Fruit fly (Drosophila melanogaster) whole organism, prepupa: Measurements from ENCODE around the gene RluA-1.

Experiments
- Blimp-1 ChIP-seq: fragments of 200-800 bp; sonication (Bioruptor generic); optimal IDR thresholded peaks from 3 replicates; lab custom pipeline; 2017; ENCODE audit warnings: missing biosample characterization, missing genetic modification characterization, mild to moderate bottlenecking, moderate library complexity, missing genetic modification reagents
- CG10631 ChIP-seq: fragments of 200-800 bp; sonication (Bioruptor generic); optimal IDR thresholded peaks from 2 replicates; lab custom pipeline; 2016; ENCODE audit warnings: missing biosample characterization, missing genetic modification characterization
- CG11902 ChIP-seq: fragments of 200-800 bp; sonication (Bioruptor generic); optimal IDR thresholded peaks from 3 replicates; lab custom pipeline; 2016; ENCODE audit warnings: missing biosample characterization, missing genetic modification characterization
- CG15336 ChIP-seq: fragments of 200-800 bp; sonication (Bioruptor generic); IDR thresholded peaks from 2 replicates; pipeline ENCODE4 v1.3.6; 2022; ENCODE audit warnings: missing biosample characterization, missing genetic modification characterization
- CG1621 ChIP-seq: fragments of 200-800 bp; sonication (Bioruptor generic); optimal IDR thresholded peaks from 3 replicates; lab custom pipeline; 2018; ENCODE audit warnings: missing biosample characterization, mild to moderate bottlenecking, missing genetic modification characterization
- CG16779 ChIP-seq: fragments of 200-800 bp; sonication (Bioruptor generic); optimal IDR thresholded peaks from 3 replicates; lab custom pipeline; 2017; ENCODE audit warnings: missing biosample characterization, mild to moderate bottlenecking, missing genetic modification characterization
- CG3032 ChIP-seq: fragments of 200-800 bp; optimal IDR thresholded peaks from 2 replicates; lab custom pipeline; 2019; ENCODE audit warnings: missing biosample characterization, mild to moderate bottlenecking, missing genetic modification characterization, moderate library complexity
- CG31627 ChIP-seq: fragments of 200-800 bp; sonication (Bioruptor generic); optimal IDR thresholded peaks from 3 replicates; lab custom pipeline; 2016; ENCODE audit warnings: missing biosample characterization, missing genetic modification characterization
- CG32006 ChIP-seq: fragments of 200-800 bp; sonication (Bioruptor generic); optimal IDR thresholded peaks from 3 replicates; lab custom pipeline; 2017; ENCODE audit warnings: missing biosample characterization, mild to moderate bottlenecking, missing genetic modification characterization
- CG6163 ChIP-seq: fragments of 200-800 bp; sonication (Bioruptor generic); IDR thresholded peaks from 3 replicates; pipeline ENCODE4 v1.3.6; 2022; ENCODE audit warnings: missing biosample characterization, missing genetic modification characterization
- CG6276 ChIP-seq: fragments of 200-800 bp; sonication (Bioruptor generic); optimal IDR thresholded peaks from 2 replicates; lab custom pipeline; 2017; ENCODE audit warnings: missing biosample characterization, mild to moderate bottlenecking, missing genetic modification characterization
- CG6792 ChIP-seq: fragments of 200-800 bp; sonication (Bioruptor generic); optimal IDR thresholded peaks from 3 replicates; lab custom pipeline; 2016; ENCODE audit warnings: missing biosample characterization, missing genetic modification characterization
- CG6808 ChIP-seq: fragments of 200-800 bp; sonication (Bioruptor generic); optimal IDR thresholded peaks from 3 replicates; lab custom pipeline; 2017; ENCODE audit warnings: missing biosample characterization, missing genetic modification characterization, mild to moderate bottlenecking, moderate library complexity, missing genetic modification reagents
- CG6854 ChIP-seq: fragments of 200-800 bp; sonication (Bioruptor generic); optimal IDR thresholded peaks from 2 replicates; lab custom pipeline; 2017; ENCODE audit warnings: missing biosample characterization, mild to moderate bottlenecking, missing genetic modification characterization
- CG8119 ChIP-seq: fragments of 200-800 bp; sonication (Bioruptor generic); IDR thresholded peaks from 3 replicates; pipeline ENCODE4 v1.3.6; 2022; ENCODE audit warnings: missing biosample characterization, missing genetic modification characterization
- CG8319 ChIP-seq: fragments of 200-800 bp; sonication (Bioruptor generic); optimal IDR thresholded peaks from 3 replicates; lab custom pipeline; 2016; ENCODE audit warnings: missing biosample characterization, missing genetic modification characterization
- CG8632 ChIP-seq: fragments of 200-800 bp; sonication (Bioruptor generic); optimal IDR thresholded peaks from 3 replicates; lab custom pipeline; 2016; ENCODE audit warnings: missing biosample characterization, missing genetic modification characterization
- Eip75B ChIP-seq: fragments of 200-800 bp; sonication (Bioruptor generic); optimal IDR thresholded peaks from 3 replicates; lab custom pipeline; 2016; ENCODE audit warnings: missing biosample characterization, missing genetic modification characterization
- Eip78C ChIP-seq: fragments of 200-800 bp; sonication (Bioruptor generic); peaks from one replicate; lab custom pipeline; 2016; ENCODE audit warnings: missing biosample characterization, missing genetic modification characterization
- Eip93F ChIP-seq: fragments of 200-800 bp; sonication (Bioruptor generic); optimal IDR thresholded peaks from 2 replicates; lab custom pipeline; 2016; ENCODE audit warnings: missing biosample characterization, mild to moderate bottlenecking, missing genetic modification characterization
- Ets96B ChIP-seq: fragments of 200-800 bp; optimal IDR thresholded peaks from 2 replicates; lab custom pipeline; 2019; ENCODE audit warnings: missing biosample characterization, mild to moderate bottlenecking, missing genetic modification characterization, moderate library complexity
- Gug ChIP-seq: fragments of 200-800 bp; sonication (Bioruptor generic); IDR thresholded peaks from 2 replicates; pipeline ENCODE4 v1.3.6; 2022; ENCODE audit warnings: missing biosample characterization, missing genetic modification characterization
- Hr38 ChIP-seq: sonication (Bioruptor generic); optimal IDR thresholded peaks from 2 replicates; lab custom pipeline; 2016; ENCODE audit warnings: missing biosample characterization, missing genetic modification characterization
- Hr4 ChIP-seq: fragments of 200-800 bp; sonication (Bioruptor generic); optimal IDR thresholded peaks from 3 replicates; lab custom pipeline; 2016; ENCODE audit warnings: missing biosample characterization, missing genetic modification characterization
- Met ChIP-seq: fragments of 200-800 bp; sonication (Bioruptor generic); optimal IDR thresholded peaks from 3 replicates; lab custom pipeline; 2016; ENCODE audit warnings: missing biosample characterization, missing genetic modification characterization
- OdsH ChIP-seq: fragments of 200-800 bp; sonication (Bioruptor generic); optimal IDR thresholded peaks from 3 replicates; lab custom pipeline; 2016; ENCODE audit warnings: missing biosample characterization, missing genetic modification characterization
- Smox ChIP-seq: fragments of 200-800 bp; sonication (Bioruptor generic); optimal IDR thresholded peaks from 3 replicates; lab custom pipeline; 2016; ENCODE audit warnings: missing biosample characterization, missing genetic modification characterization
- Sox102F ChIP-seq: fragments of 200-800 bp; sonication (Bioruptor generic); optimal IDR thresholded peaks from 2 replicates; lab custom pipeline; 2016; ENCODE audit warnings: missing biosample characterization, mild to moderate bottlenecking, missing genetic modification characterization
- achi ChIP-seq: fragments of 200-800 bp; sonication (Bioruptor generic); optimal IDR thresholded peaks from 3 replicates; lab custom pipeline; 2016; ENCODE audit warnings: missing biosample characterization, missing genetic modification characterization
- acj6 ChIP-seq: fragments of 200-800 bp; sonication (Bioruptor generic); optimal IDR thresholded peaks from 3 replicates; lab custom pipeline; 2016; ENCODE audit warnings: missing biosample characterization, missing genetic modification characterization
- cyc ChIP-seq: fragments of 200-800 bp; sonication (Bioruptor generic); optimal IDR thresholded peaks from 3 replicates; lab custom pipeline; 2016; ENCODE audit warnings: missing biosample characterization, missing genetic modification characterization
- dsx ChIP-seq: fragments of 200-800 bp; optimal IDR thresholded peaks from 3 replicates; lab custom pipeline; 2019; ENCODE audit warnings: missing biosample characterization, mild to moderate bottlenecking, missing genetic modification characterization, moderate library complexity; ENCODE audit not compliant: poor library complexity, severe bottlenecking
- esn ChIP-seq: fragments of 200-800 bp; sonication (Bioruptor generic); optimal IDR thresholded peaks from 2 replicates; lab custom pipeline; 2016; ENCODE audit warnings: missing biosample characterization, mild to moderate bottlenecking, missing genetic modification characterization, moderate library complexity
- fd59A ChIP-seq: fragments of 200-800 bp; sonication (Bioruptor generic); optimal IDR thresholded peaks from 2 replicates; lab custom pipeline; 2017; ENCODE audit warnings: missing biosample characterization, mild to moderate bottlenecking, missing genetic modification characterization, missing genetic modification reagents
- lz ChIP-seq: fragments of 200-800 bp; sonication (Bioruptor generic); optimal IDR thresholded peaks from 3 replicates; lab custom pipeline; 2016; ENCODE audit warnings: missing biosample characterization, missing genetic modification characterization
- pdm3 ChIP-seq: fragments of 200-800 bp; sonication (Bioruptor generic); optimal IDR thresholded peaks from 3 replicates; lab custom pipeline; 2016; ENCODE audit warnings: missing biosample characterization, missing genetic modification characterization
- salr ChIP-seq, 2 experiments: fragments of 200-800 bp; sonication (Bioruptor generic); optimal IDR thresholded peaks; 3 replicates each; lab custom pipeline; 2016 to 2018; ENCODE audit warnings: missing biosample characterization in 2 of 2, missing genetic modification characterization in 2 of 2, mild to moderate bottlenecking in 1 of 2
- spab ChIP-seq: fragments of 200-800 bp; sonication (Bioruptor generic); optimal IDR thresholded peaks from 2 replicates; lab custom pipeline; 2017; ENCODE audit warnings: missing biosample characterization, mild to moderate bottlenecking, missing genetic modification characterization, missing genetic modification reagents
- svp ChIP-seq: fragments of 200-800 bp; sonication (Bioruptor generic); peaks from one replicate; lab custom pipeline; 2016; ENCODE audit warnings: missing biosample characterization, missing genetic modification characterization
- topi ChIP-seq: fragments of 200-800 bp; sonication (Bioruptor generic); optimal IDR thresholded peaks from 3 replicates; lab custom pipeline; 2016; ENCODE audit warnings: missing biosample characterization, missing genetic modification characterization
- vri ChIP-seq: fragments of 200-800 bp; sonication (Bioruptor generic); optimal IDR thresholded peaks from 3 replicates; lab custom pipeline; 2016; ENCODE audit warnings: missing biosample characterization, mild to moderate bottlenecking, missing genetic modification characterization

Gene RluA-1

DNA sequence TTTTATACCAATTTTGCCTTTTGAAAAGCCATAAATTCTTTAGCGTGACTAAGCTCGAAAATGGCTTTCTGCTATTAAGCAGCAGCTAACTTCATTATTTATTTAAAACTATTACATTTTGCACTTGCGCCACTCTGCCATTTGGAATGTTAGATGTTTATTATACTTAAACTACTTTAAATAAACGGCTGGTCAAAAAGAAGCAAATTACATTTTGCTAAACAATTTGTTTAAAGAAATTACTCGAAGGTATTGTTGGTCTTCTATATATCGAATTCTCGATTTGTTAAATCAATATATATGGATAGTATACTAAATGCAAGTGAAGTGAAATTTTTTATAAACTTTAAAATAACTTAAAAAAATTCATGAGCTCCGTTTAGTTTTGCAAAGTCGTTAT lies 21.9 kb downstream of the RluA-1 start, which contains the start of gene ppk10:
ppk10 (minus strand) TSS at position 101 of the 400 bp plus-strand sequence.
- TF ChIP-seq CG8119 (GFP tag; lab: Robert Waterston, UW) (no peak), Hr4 (GFP tag; lab: Kevin White, UChicago) (no peak), Met (GFP tag; lab: Kevin White, UChicago) (no peak)

DNA sequence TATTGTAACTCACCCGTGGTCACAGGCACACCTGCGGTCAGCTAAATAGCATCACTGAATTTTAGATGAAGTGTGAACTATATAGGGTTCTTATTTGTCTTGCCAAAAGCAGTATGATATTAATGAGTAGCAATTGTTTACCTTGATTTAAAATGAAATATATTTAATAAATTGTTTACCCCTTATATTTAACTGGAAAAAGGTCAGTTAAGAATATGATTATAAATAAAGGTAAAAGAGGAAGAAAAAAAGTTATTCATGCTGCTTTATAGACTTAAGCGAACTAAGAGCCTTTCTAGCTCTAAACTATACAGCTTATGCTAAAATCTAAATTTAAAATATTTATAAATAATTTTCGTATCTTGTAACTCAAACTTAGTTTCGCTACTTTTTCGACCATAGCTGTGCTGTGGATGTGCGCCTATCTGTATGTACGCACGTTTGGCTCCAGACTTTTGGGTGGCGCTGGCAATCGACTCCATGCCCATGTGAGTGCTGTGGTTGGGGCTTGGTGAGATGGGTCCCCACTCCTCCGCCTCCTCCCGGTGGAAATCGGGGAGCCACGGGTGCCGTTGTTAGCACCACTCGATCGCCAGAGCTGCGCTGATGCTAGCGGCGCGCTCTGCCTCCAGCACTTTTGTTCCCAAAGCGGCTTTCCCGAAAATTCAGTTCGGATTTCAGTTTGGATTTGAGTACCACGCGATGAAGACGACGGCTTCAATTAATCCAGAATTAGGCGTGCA lies 31.9 kb downstream of the RluA-1 start, which contains the start of gene loh:
loh (plus strand) TSS at position 487 of the 743 bp plus-strand sequence.
- TF ChIP-seq spab (GFP tag; lab: Kevin White, UChicago) (no peak), cyc (no peak), OdsH (GFP tag; lab: Kevin White, UChicago) (peak; percentile 50), dsx (GFP tag; lab: Kevin White, UChicago) (no peak), CG31627 (GFP tag; lab: Kevin White, UChicago) (no peak), Hr38 (no peak), Hr4 (GFP tag; lab: Kevin White, UChicago) (peak; percentile 32), pdm3 (no peak), Eip93F (GFP tag; lab: Kevin White, UChicago) (no peak), CG3032 (tag; lab: Kevin White, UChicago) (peak; percentile 29), svp (no peak), CG32006 (GFP tag; lab: Kevin White, UChicago) (no peak), Sox102F (GFP tag; lab: Kevin White, UChicago) (no peak), CG6276 (GFP tag; lab: Kevin White, UChicago) (no peak), fd59A (GFP tag; lab: Kevin White, UChicago) (no peak), CG16779 (tag; lab: Kevin White, UChicago) (no peak), CG8632 (GFP tag; lab: Kevin White, UChicago) (no peak), CG6854 (GFP tag; lab: Kevin White, UChicago) (no peak), salr (GFP tag; optimal IDR thresholded peaks at IDR 0.05; lab: Kevin White, UChicago) (no peak), CG11902 (peak; percentile 13), Eip75B (GFP tag; lab: Kevin White, UChicago) (no peak), CG8319 (GFP tag; lab: Kevin White, UChicago) (no peak), Gug (GFP tag; lab: Robert Waterston, UW) (no peak), topi (GFP tag; lab: Kevin White, UChicago) (peak; percentile 35), lz (GFP tag; lab: Kevin White, UChicago) (peak; percentile 1), Ets96B (no peak), CG10631 (peak; percentile 49), Smox (GFP tag; lab: Kevin White, UChicago) (no peak), Eip78C (peak; percentile 86), CG1621 (tag; lab: Kevin White, UChicago) (no peak), CG6808 (GFP tag; lab: Kevin White, UChicago) (no peak), Blimp-1 (GFP tag; lab: Kevin White, UChicago) (peak; percentile 8), vri (GFP tag; lab: Kevin White, UChicago) (no peak), CG8119 (GFP tag; lab: Robert Waterston, UW) (no peak), esn (peak; percentile 60), Met (GFP tag; lab: Kevin White, UChicago) (no peak), CG15336 (GFP tag; lab: Robert Waterston, UW) (no peak; the same call in 1 of the 2 replicates), CG6792 (GFP tag; lab: Kevin White, UChicago) (peak; percentile 37), achi (GFP tag; lab: Kevin White, UChicago) (no peak), acj6 (GFP tag; lab: Kevin White, UChicago) (peak; percentile 40), CG6163 (GFP tag; lab: Robert Waterston, UW) (no peak)
